Fruit fly (Drosophila melanogaster): ENCODE results near the gene CG13004.

The CG13004 gene

DNA sequence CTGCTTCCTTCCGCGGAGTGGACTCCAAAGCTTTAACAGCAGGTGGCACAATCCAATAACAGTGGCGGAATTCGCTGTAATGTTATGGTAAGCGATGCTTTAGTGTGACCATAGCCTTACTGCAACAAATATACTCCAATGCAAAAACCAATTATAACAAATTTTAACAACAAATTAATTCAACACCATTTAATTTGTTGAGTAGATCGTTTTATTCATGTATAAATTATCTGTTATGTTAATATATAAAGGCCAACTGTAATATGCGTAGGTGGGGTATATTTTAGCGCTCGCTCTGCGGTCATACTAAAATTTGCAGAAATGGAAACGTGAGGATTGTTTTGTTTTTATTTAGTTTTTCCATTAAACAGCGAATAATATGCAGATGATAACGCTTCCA lies 49.0 kb upstream of the CG13004 start, which contains the start of the genes Nprl2 and Polr3I (continued):
- no peak for TF ChIP-seq CG10147 (GFP tag; optimal IDR thresholded peaks at IDR 0.05)
- no peak for TF ChIP-seq crol (GFP tag; IDR thresholded peaks at IDR 0.05)
- TF ChIP-seq CG4617 (GFP tag; optimal IDR thresholded peaks at IDR 0.05; ENCODE audit: borderline replicate concordance) = peak; percentile 7
- TF ChIP-seq CG1603 (tag; optimal IDR thresholded peaks at IDR 0.05) = peak; percentile 28
- TF ChIP-seq Dll (GFP tag; IDR thresholded peaks at IDR 0.05; ENCODE audit: partially characterized antibody) = peak; percentile 47; the same call in 1 of the 4 replicates
- peak; percentile 51; the same call in 1 of the 2 replicates for TF ChIP-seq unc-4 (GFP tag; IDR thresholded peaks at IDR 0.05; ENCODE audit: partially characterized antibody)
- TF ChIP-seq YL-1 (GFP tag; optimal IDR thresholded peaks at IDR 0.05) = peak; percentile 29
- TF ChIP-seq Doc3 (GFP tag; IDR thresholded peaks at IDR 0.05; ENCODE audit: partially characterized antibody) = 0 out of 3 replicates have a peak, but pooled peaks have one; percentile 18
- TF ChIP-seq Dp (GFP tag; optimal IDR thresholded peaks at IDR 0.05) = peak; percentile 26
- TF ChIP-seq CG12769 (tag; optimal IDR thresholded peaks at IDR 0.05) = no peak
- TF ChIP-seq Poxn (GFP tag; IDR thresholded peaks at IDR 0.05) = no peak
- peak; percentile 44 for TF ChIP-seq Med (GFP tag)
- TF ChIP-seq trem (tag; optimal IDR thresholded peaks at IDR 0.05) = peak; percentile 41
- TF ChIP-seq phol (tag; optimal IDR thresholded peaks at IDR 0.05) = no peak
- peak; percentile 57 for TF ChIP-seq stwl (tag; optimal IDR thresholded peaks at IDR 0.05)
- no peak for TF ChIP-seq Nf-YC (tag; optimal IDR thresholded peaks at IDR 0.05)
- no peak for TF ChIP-seq CG12155 (GFP tag; optimal IDR thresholded peaks at IDR 0.05)
- TF ChIP-seq sens (GFP tag) = peak; percentile 37
- no peak for TF ChIP-seq scrt (GFP tag; optimal IDR thresholded peaks at IDR 0.05)
- no peak for TF ChIP-seq CG30020 (tag; optimal IDR thresholded peaks at IDR 0.05)

- TF ChIP-seq dysf (GFP tag; IDR thresholded peaks at IDR 0.05) (no peak), phol (tag; optimal IDR thresholded peaks at IDR 0.05) (peak; percentile 3), ase (GFP tag; IDR thresholded peaks at IDR 0.05) (no peak), CG14710 (tag; optimal IDR thresholded peaks at IDR 0.05) (peak; percentile 4), Dbx (GFP tag; IDR thresholded peaks at IDR 0.05) (no peak), Mes4 (GFP tag; optimal IDR thresholded peaks at IDR 0.05) (no peak), gfzf (GFP tag; optimal IDR thresholded peaks at IDR 0.05) (peak; percentile 44), grau (tag; optimal IDR thresholded peaks at IDR 0.05) (peak; percentile 13), HLH4C (GFP tag; IDR thresholded peaks at IDR 0.05; ENCODE audit: partially characterized antibody) (no peak), CG18262 (tag; optimal IDR thresholded peaks at IDR 0.05) (peak; percentile 0), CG16815 (GFP tag; optimal IDR thresholded peaks at IDR 0.05) (no peak), Ets97D (GFP tag; optimal IDR thresholded peaks at IDR 0.05) (no peak), CG2116 (GFP tag; optimal IDR thresholded peaks at IDR 0.05) (peak; percentile 31), CG8924 (tag; optimal IDR thresholded peaks at IDR 0.05) (no peak), CG10209 (GFP tag; optimal IDR thresholded peaks at IDR 0.05) (no peak), Asciz (GFP tag; optimal IDR thresholded peaks at IDR 0.05) (no peak), CG10366 (GFP tag; IDR thresholded peaks at IDR 0.05) (no peak), CoRest (tag; optimal IDR thresholded peaks at IDR 0.05) (peak; percentile 16), Ada2b (GFP tag; IDR thresholded peaks at IDR 0.05) (no peak), CG17361 (GFP tag; IDR thresholded peaks at IDR 0.05) (no peak), Sry-β (GFP tag; optimal IDR thresholded peaks at IDR 0.05) (peak; percentile 57), CG11247 (GFP tag; IDR thresholded peaks at IDR 0.05) (no peak), CG4282 (GFP tag; optimal IDR thresholded peaks at IDR 0.05) (no peak), caup (GFP tag; optimal IDR thresholded peaks at IDR 0.05; ENCODE audit: severe bottlenecking) (no peak), CG32532 (GFP tag; IDR thresholded peaks at IDR 0.05) (no peak), CG4360 (GFP tag; IDR thresholded peaks at IDR 0.05) (no peak), sd (tag; optimal IDR thresholded peaks at IDR 0.05) (peak; percentile 45), gsb-n (tag; optimal IDR thresholded peaks at IDR 0.05) (no peak), Atf-2 (GFP tag; optimal IDR thresholded peaks at IDR 0.05) (no peak), CG15269 (tag; optimal IDR thresholded peaks at IDR 0.05) (no peak), row (GFP tag; IDR thresholded peaks at IDR 0.05) (peak; percentile 42)
Measured at dm6 chrX:16881015-16881414, 45.7 kb upstream of the CG13004 start, which contains the start of gene CG4872. Gene CG4872 (plus strand): TSS chrX:16881347.

Data from whole organism, embryonic.